Fruit fly (Drosophila melanogaster) whole organism, embryonic: Measurements from ENCODE around the gene CG3078.

Source experiments
- Antp ChIP-seq: fragments of 200-800 bp; sonication (Bioruptor generic); optimal IDR thresholded peaks from 3 replicates; lab custom pipeline; 2016; ENCODE audit warnings: missing biosample characterization, missing genetic modification characterization
- Atf6 ChIP-seq: fragments of 200-800 bp; sonication (Bioruptor generic); IDR thresholded peaks from 2 replicates; pipeline ENCODE4 v1.3.6; 2022; ENCODE audit warnings: missing biosample characterization, missing genetic modification characterization
- CG10959 ChIP-seq: fragments of 200-800 bp; sonication (Bioruptor generic); IDR thresholded peaks from 2 replicates; pipeline ENCODE4 v1.3.6; 2022; ENCODE audit warnings: missing biosample characterization, missing genetic modification characterization
- CG13296 ChIP-seq: fragments of 200-800 bp; sonication (Bioruptor generic); optimal IDR thresholded peaks from 3 replicates; lab custom pipeline; 2018; ENCODE audit warnings: missing biosample characterization, mild to moderate bottlenecking, missing genetic modification characterization
- CG14441 ChIP-seq: fragments of 200-800 bp; sonication (Bioruptor generic); IDR thresholded peaks from 2 replicates; pipeline ENCODE4 v1.3.6; 2022; ENCODE audit warnings: missing biosample characterization, missing genetic modification characterization
- CG15601 ChIP-seq: fragments of 200-800 bp; sonication (Bioruptor generic); optimal IDR thresholded peaks from 3 replicates; lab custom pipeline; 2019; ENCODE audit warnings: missing biosample characterization, mild to moderate bottlenecking, missing genetic modification characterization, moderate library complexity
- CG17361 ChIP-seq: fragments of 200-800 bp; sonication (Bioruptor generic); IDR thresholded peaks from 3 replicates; pipeline ENCODE4 v1.3.6; 2022; ENCODE audit warnings: missing biosample characterization, missing genetic modification characterization
- CG17912 ChIP-seq: fragments of 200-800 bp; sonication (Bioruptor generic); optimal IDR thresholded peaks from 2 replicates; lab custom pipeline; 2018; ENCODE audit warnings: missing biosample characterization, mild to moderate bottlenecking, missing genetic modification characterization
- CG1792 ChIP-seq: fragments of 200-800 bp; sonication (Bioruptor generic); optimal IDR thresholded peaks from 2 replicates; lab custom pipeline; 2016; ENCODE audit warnings: missing biosample characterization, missing genetic modification characterization
- CG30403 ChIP-seq: fragments of 200-800 bp; sonication (Bioruptor generic); optimal IDR thresholded peaks from 3 replicates; lab custom pipeline; 2016; ENCODE audit warnings: missing biosample characterization, missing genetic modification characterization
- CG33557 ChIP-seq: fragments of 200-800 bp; sonication (Bioruptor generic); optimal IDR thresholded peaks from 2 replicates; lab custom pipeline; 2019; ENCODE audit warnings: missing biosample characterization, mild to moderate bottlenecking, missing genetic modification characterization, moderate library complexity
- CG34422 ChIP-seq: fragments of 200-800 bp; sonication (Bioruptor generic); IDR thresholded peaks from 3 replicates; pipeline ENCODE4 v1.3.6; 2022; ENCODE audit warnings: missing biosample characterization, missing genetic modification characterization
- CG3726 ChIP-seq: fragments of 200-800 bp; sonication (Bioruptor generic); IDR thresholded peaks from 3 replicates; pipeline ENCODE4, ENCODE4 v1.3.6; 2022; ENCODE audit warnings: missing biosample characterization, missing genetic modification characterization
- CG4282 ChIP-seq: fragments of 200-800 bp; sonication (Bioruptor generic); optimal IDR thresholded peaks from 2 replicates; lab custom pipeline; 2016; ENCODE audit warnings: missing biosample characterization, missing genetic modification characterization
- CG5245 ChIP-seq: fragments of 200-800 bp; sonication (Bioruptor generic); optimal IDR thresholded peaks from 3 replicates; lab custom pipeline; 2016; ENCODE audit warnings: missing biosample characterization, missing genetic modification characterization
- CG6254 ChIP-seq: fragments of 200-800 bp; sonication (Bioruptor generic); optimal IDR thresholded peaks from 3 replicates; lab custom pipeline; 2017; ENCODE audit warnings: mild to moderate bottlenecking, missing biosample characterization, missing genetic modification reagents, missing genetic modification characterization
- CG7357 ChIP-seq: fragments of 200-800 bp; sonication (Bioruptor generic); IDR thresholded peaks from 3 replicates; pipeline ENCODE4 v1.3.6; 2022; ENCODE audit warnings: missing biosample characterization, missing genetic modification characterization
- CG7745 ChIP-seq: fragments of 200-800 bp; sonication (Bioruptor generic); optimal IDR thresholded peaks from 2 replicates; lab custom pipeline; 2018; ENCODE audit warnings: missing biosample characterization, mild to moderate bottlenecking, missing genetic modification characterization, moderate library complexity
- CG8290 ChIP-seq, 3 experiments: fragments of 200-800 bp; sonication (Bioruptor generic); optimal IDR thresholded peaks; 2 replicates each; lab custom pipeline; 2016 to 2019; ENCODE audit warnings: missing biosample characterization in 3 of 3, missing genetic modification characterization in 3 of 3, mild to moderate bottlenecking in 2 of 3, moderate library complexity in 1 of 3
- CG8388 ChIP-seq: fragments of 200-800 bp; sonication (Bioruptor generic); optimal IDR thresholded peaks from 2 replicates; lab custom pipeline; 2019; ENCODE audit warnings: missing biosample characterization, mild to moderate bottlenecking, missing genetic modification characterization, moderate library complexity
- Dip3 ChIP-seq: fragments of 200-800 bp; sonication (Bioruptor generic); optimal IDR thresholded peaks from 3 replicates; lab custom pipeline; 2016; ENCODE audit warnings: missing biosample characterization, missing genetic modification characterization
- Doc2 ChIP-seq: fragments of 200-800 bp; sonication (Bioruptor generic); IDR thresholded peaks from 2 replicates; pipeline ENCODE4 v1.3.6; 2022; ENCODE audit warnings: missing biosample characterization, missing genetic modification characterization
- Drgx ChIP-seq: fragments of 200-800 bp; sonication (Bioruptor generic); IDR thresholded peaks from 2 replicates; pipeline ENCODE4 v1.3.6; 2022; ENCODE audit warnings: missing biosample characterization, missing genetic modification characterization
- HHEX ChIP-seq: fragments of 200-800 bp; sonication (Bioruptor generic); optimal IDR thresholded peaks from 3 replicates; lab custom pipeline; 2017; ENCODE audit warnings: missing biosample characterization, mild to moderate bottlenecking, missing genetic modification characterization, missing genetic modification reagents
- HLHmδ ChIP-seq: fragments of 200-800 bp; sonication (Bioruptor generic); optimal IDR thresholded peaks from 2 replicates; lab custom pipeline; 2018; ENCODE audit warnings: missing biosample characterization, mild to moderate bottlenecking, missing genetic modification characterization, moderate library complexity
- Lhr ChIP-seq: fragments of 200-800 bp; sonication (Bioruptor generic); optimal IDR thresholded peaks from 3 replicates; lab custom pipeline; 2017; ENCODE audit warnings: mild to moderate bottlenecking, missing biosample characterization, missing genetic modification reagents, missing genetic modification characterization
- Myb ChIP-seq: fragments of 200-800 bp; sonication (Bioruptor generic); optimal IDR thresholded peaks from 2 replicates; lab custom pipeline; 2016; ENCODE audit warnings: missing biosample characterization, missing genetic modification characterization
- Ravus ChIP-seq: fragments of 200-800 bp; sonication (Bioruptor generic); IDR thresholded peaks from 2 replicates; pipeline ENCODE4 v1.3.6; 2022; ENCODE audit warnings: missing biosample characterization, missing genetic modification characterization
- Rfx ChIP-seq: fragments of 200-800 bp; sonication (Bioruptor generic); IDR thresholded peaks from 2 replicates; pipeline ENCODE4 v1.3.6; 2022; ENCODE audit warnings: missing biosample characterization, missing genetic modification characterization
- Side ChIP-seq: fragments of 200-800 bp; sonication (Bioruptor generic); optimal IDR thresholded peaks from 2 replicates; lab custom pipeline; 2016; ENCODE audit warnings: missing biosample characterization, missing genetic modification characterization
- Xrp1 ChIP-seq: fragments of 200-800 bp; sonication (Bioruptor generic); IDR thresholded peaks from 2 replicates; pipeline ENCODE4 v1.3.6; 2022; ENCODE audit warnings: missing biosample characterization, missing genetic modification characterization
- al ChIP-seq: fragments of 200-800 bp; sonication (Bioruptor generic); IDR thresholded peaks from 2 replicates; pipeline ENCODE4 v1.3.6; 2022; ENCODE audit warnings: missing biosample characterization, missing genetic modification characterization
- dati ChIP-seq: fragments of 200-800 bp; sonication (Bioruptor generic); IDR thresholded peaks from 2 replicates; pipeline ENCODE4 v1.3.6; 2022; ENCODE audit warnings: missing biosample characterization, missing genetic modification characterization
- disco-r ChIP-seq: fragments of 200-800 bp; sonication (Bioruptor generic); optimal IDR thresholded peaks from 2 replicates; lab custom pipeline; 2016; ENCODE audit warnings: missing biosample characterization, missing genetic modification characterization
- dm ChIP-seq: fragments of 200-800 bp; sonication (Bioruptor generic); optimal IDR thresholded peaks from 3 replicates; lab custom pipeline; 2016; ENCODE audit warnings: missing biosample characterization, missing genetic modification characterization
- ems ChIP-seq: fragments of 200-800 bp; sonication (Bioruptor generic); optimal IDR thresholded peaks from 3 replicates; lab custom pipeline; 2016; ENCODE audit warnings: missing biosample characterization, missing genetic modification characterization
- gce ChIP-seq: fragments of 200-800 bp; sonication (Bioruptor generic); IDR thresholded peaks from 3 replicates; pipeline ENCODE4 v1.3.6; 2022; ENCODE audit warnings: missing biosample characterization, missing genetic modification characterization
- insv ChIP-seq, 2 experiments: fragments of 200-800 bp; sonication (Bioruptor generic); optimal IDR thresholded peaks; 3 replicates each; lab custom pipeline; 2016 to 2018; ENCODE audit warnings: missing biosample characterization in 2 of 2, missing genetic modification characterization in 2 of 2
- ken ChIP-seq: fragments of 200-800 bp; sonication (Bioruptor generic); IDR thresholded peaks from 3 replicates; pipeline ENCODE4 v1.3.6; 2022; ENCODE audit warnings: missing biosample characterization, missing genetic modification characterization
- lbe ChIP-seq: fragments of 200-800 bp; sonication (Bioruptor generic); optimal IDR thresholded peaks from 2 replicates; lab custom pipeline; 2016; ENCODE audit warnings: missing biosample characterization, mild to moderate bottlenecking, missing genetic modification characterization
- maf-S ChIP-seq: fragments of 200-800 bp; sonication (Bioruptor generic); optimal IDR thresholded peaks from 2 replicates; lab custom pipeline; 2016; ENCODE audit warnings: missing biosample characterization, missing genetic modification characterization
- nau ChIP-seq: fragments of 200-800 bp; sonication (Bioruptor generic); optimal IDR thresholded peaks from 3 replicates; lab custom pipeline; 2017; ENCODE audit warnings: missing biosample characterization, mild to moderate bottlenecking, missing genetic modification characterization, missing genetic modification reagents
- nmo ChIP-seq: fragments of 200-800 bp; sonication (Bioruptor generic); optimal IDR thresholded peaks from 2 replicates; lab custom pipeline; 2018; ENCODE audit warnings: missing biosample characterization, mild to moderate bottlenecking, missing genetic modification characterization, moderate library complexity
- phol ChIP-seq: fragments of 200-800 bp; sonication (Bioruptor generic); optimal IDR thresholded peaks from 3 replicates; lab custom pipeline; 2018; ENCODE audit warnings: missing biosample characterization, mild to moderate bottlenecking, missing genetic modification characterization, moderate library complexity
- ro ChIP-seq: fragments of 200-800 bp; sonication (Bioruptor generic); IDR thresholded peaks from 2 replicates; pipeline ENCODE4 v1.3.6; 2022; ENCODE audit warnings: missing biosample characterization, missing genetic modification characterization
- seq ChIP-seq: fragments of 200-800 bp; sonication (Bioruptor generic); IDR thresholded peaks from 2 replicates; pipeline ENCODE4 v1.3.6; 2022; ENCODE audit warnings: missing biosample characterization, missing genetic modification characterization
- sisA ChIP-seq: fragments of 200-800 bp; sonication (Bioruptor generic); IDR thresholded peaks from 2 replicates; pipeline ENCODE4 v1.3.6; 2022; ENCODE audit warnings: missing biosample characterization, missing genetic modification characterization
- slou ChIP-seq: fragments of 200-800 bp; sonication (Bioruptor generic); optimal IDR thresholded peaks from 3 replicates; lab custom pipeline; 2016; ENCODE audit warnings: missing biosample characterization, missing genetic modification characterization
- tgo ChIP-seq: fragments of 200-800 bp; sonication (Bioruptor generic); IDR thresholded peaks from 3 replicates; pipeline ENCODE4 v1.3.6; 2022; ENCODE audit warnings: missing biosample characterization, missing genetic modification characterization
- tup ChIP-seq: fragments of 200-800 bp; sonication (Bioruptor generic); optimal IDR thresholded peaks from 2 replicates; lab custom pipeline; 2016; ENCODE audit warnings: missing biosample characterization, mild to moderate bottlenecking, missing genetic modification characterization, moderate library complexity
- unc-4 ChIP-seq: fragments of 200-800 bp; sonication (Bioruptor generic); IDR thresholded peaks from 2 replicates; pipeline ENCODE4 v1.3.6; 2022; ENCODE audit warnings: missing biosample characterization, missing genetic modification characterization; ENCODE audit not compliant: partially characterized antibody
- vvl ChIP-seq: fragments of 200-800 bp; sonication (Bioruptor generic); IDR thresholded peaks from 2 replicates; pipeline ENCODE4 v1.3.6; 2022; ENCODE audit warnings: missing biosample characterization, missing genetic modification characterization

Gene CG3078

DNA sequence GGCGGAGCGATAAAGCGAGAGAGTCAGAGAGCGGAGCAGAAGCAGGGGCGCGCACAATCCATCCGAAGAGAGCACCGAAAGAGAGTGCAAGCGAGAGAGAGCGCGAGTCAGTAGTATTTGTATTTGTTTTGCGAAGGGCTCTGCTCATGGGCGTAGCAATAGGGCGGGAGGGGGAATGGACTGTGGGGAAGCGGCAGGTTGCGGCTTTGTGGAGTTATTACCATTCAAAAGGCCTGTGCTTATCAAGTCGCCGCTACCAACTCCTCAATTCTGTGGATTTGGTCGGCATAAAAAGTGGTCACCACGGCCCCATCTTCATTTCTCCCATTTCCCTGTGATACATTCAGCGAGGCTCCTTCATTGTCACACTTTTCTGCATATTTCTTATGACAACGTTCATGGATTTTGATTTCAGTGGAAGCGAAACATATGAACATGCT, 41.4 kb upstream of the CG3078 start (continued):
- TF ChIP-seq Drgx (GFP tag; lab: Robert Waterston, UW) (peak; percentile 35; the same call in 1 of the 2 replicates), maf-S (GFP tag; lab: Kevin White, UChicago) (no peak), Doc2 (GFP tag; lab: Robert Waterston, UW) (no peak), Rfx (GFP tag; lab: Robert Waterston, UW) (peak; percentile 77), gce (GFP tag; lab: Robert Waterston, UW) (no peak; the same call in 2 of the 3 replicates), CG14441 (GFP tag; lab: Robert Waterston, UW) (peak; percentile 65), CG4282 (GFP tag; lab: Kevin White, UChicago) (no peak), CG7745 (tag; lab: Kevin White, UChicago) (no peak), ken (GFP tag; lab: Robert Waterston, UW) (no peak), seq (no peak), al (GFP tag; lab: Robert Waterston, UW) (peak; percentile 57; the same call in 1 of the 2 replicates), Ravus (GFP tag; lab: Robert Waterston, UW) (no peak), tup (GFP tag; lab: Kevin White, UChicago) (no peak), vvl (GFP tag; lab: Robert Waterston, UW) (peak; percentile 42), phol (tag; lab: Kevin White, UChicago) (peak; percentile 6), CG10959 (GFP tag; lab: Robert Waterston, UW) (no peak), Atf6 (GFP tag; lab: Robert Waterston, UW) (peak; percentile 46), CG8290 (GFP tag; optimal IDR thresholded peaks at IDR 0.05; lab: Kevin White, UChicago) (no peak), CG8290 (tag; optimal IDR thresholded peaks at IDR 0.05; lab: Kevin White, UChicago) (peak in 1 of 2 experiments; percentile 54), Myb (GFP tag; lab: Kevin White, UChicago) (no peak), CG8388 (GFP tag; lab: Kevin White, UChicago) (no peak), unc-4 (no peak), ro (GFP tag; lab: Robert Waterston, UW) (no peak), lbe (no peak), CG13296 (GFP tag; lab: Kevin White, UChicago) (peak; percentile 15), CG30403 (GFP tag; lab: Kevin White, UChicago) (no peak), CG15601 (no peak), Xrp1 (GFP tag; lab: Robert Waterston, UW) (peak; percentile 24; the same call in 1 of the 2 replicates), Dip3 (GFP tag; lab: Kevin White, UChicago) (no peak), ems (GFP tag; lab: Kevin White, UChicago) (no peak), insv (GFP tag; optimal IDR thresholded peaks at IDR 0.05; lab: Kevin White, UChicago) (no peak), CG5245 (GFP tag; lab: Kevin White, UChicago) (no peak), CG17361 (GFP tag; lab: Robert Waterston, UW) (no peak), CG3726 (GFP tag; lab: Robert Waterston, UW) (no peak), tgo (GFP tag; lab: Robert Waterston, UW) (peak; percentile 50; the same call in 2 of the 3 replicates), CG34422 (GFP tag; lab: Robert Waterston, UW) (no peak), sisA (GFP tag; lab: Robert Waterston, UW) (peak; percentile 38; the same call in 1 of the 2 replicates), Side (GFP tag; lab: Kevin White, UChicago) (peak; percentile 35), dm (GFP tag; lab: Kevin White, UChicago) (no peak), CG33557 (GFP tag; lab: Kevin White, UChicago) (no peak), dati (no peak), nmo (GFP tag; lab: Kevin White, UChicago) (peak; percentile 17), nau (no peak), CG1792 (GFP tag; lab: Kevin White, UChicago) (no peak), Lhr (GFP tag; lab: Kevin White, UChicago) (no peak), disco-r (GFP tag; lab: Kevin White, UChicago) (no peak), CG17912 (GFP tag; lab: Kevin White, UChicago) (no peak), HLHmδ (peak; percentile 78), Antp (GFP tag; lab: Kevin White, UChicago) (peak; percentile 4), HHEX (GFP tag; lab: Kevin White, UChicago) (peak; percentile 66), slou (GFP tag; lab: Kevin White, UChicago) (no peak), CG6254 (GFP tag; lab: Kevin White, UChicago) (peak; percentile 8), CG7357 (GFP tag; lab: Robert Waterston, UW) (peak; percentile 51; the same call in 2 of the 3 replicates)
